Worm (Caenorhabditis elegans): ENCODE measurements around the gene C34E10.9.
A peak's percentile ranks its signal among the peaks of the same experiment; 100 is the strongest.

Gene C34E10.9

ce11 chrIII:5234312-5234711, 28.9 kb downstream of the C34E10.9 start, which contains the start of gene mrps-26:
Gene mrps-26, plus strand, starts transcription at chrIII:5234612.
- no peak for TF ChIP-seq gei-8 (GFP tag; optimal IDR thresholded peaks at IDR 0.05)
- TF ChIP-seq hlh-11 (tag; optimal IDR thresholded peaks at IDR 0.05) = no peak
- TF ChIP-seq madf-9 (GFP tag; conservative IDR thresholded peaks at IDR 0.05) = no peak
- TF ChIP-seq set-16 (GFP tag; IDR thresholded peaks at IDR 0.05) = no peak
- TF ChIP-seq cey-2 (tag; optimal IDR thresholded peaks at IDR 0.05; ENCODE audit: borderline replicate concordance, insufficient read depth) = no peak
- no peak for TF ChIP-seq php-3 (GFP tag; IDR thresholded peaks at IDR 0.05)
- no peak for TF ChIP-seq zag-1 (tag; optimal IDR thresholded peaks at IDR 0.05)
- TF ChIP-seq R02D3.7 (tag; optimal IDR thresholded peaks at IDR 0.05) = no peak
- TF ChIP-seq tag-97 (GFP tag; IDR thresholded peaks at IDR 0.05) = no peak
- TF ChIP-seq nhr-77 (tag; optimal IDR thresholded peaks at IDR 0.05) = no peak
- no peak for TF ChIP-seq lin-1 (GFP tag; IDR thresholded peaks at IDR 0.05)
- TF ChIP-seq lin-29 (GFP tag; IDR thresholded peaks at IDR 0.05) = no peak
- no peak for TF ChIP-seq nhr-48 (tag; optimal IDR thresholded peaks at IDR 0.05)
- TF ChIP-seq nhr-28 (tag; optimal IDR thresholded peaks at IDR 0.05) = no peak
- no peak for TF ChIP-seq F44E2.7 (GFP tag; IDR thresholded peaks at IDR 0.05)
- TF ChIP-seq daf-19 (GFP tag; conservative IDR thresholded peaks at IDR 0.05) = no peak
- TF ChIP-seq unc-130 (GFP tag; optimal IDR thresholded peaks at IDR 0.05) = no peak
- no peak for TF ChIP-seq ctbp-1 (GFP tag; IDR thresholded peaks at IDR 0.05)
- no peak for TF ChIP-seq zfp-2 (tag; optimal IDR thresholded peaks at IDR 0.05)

- TF ChIP-seq nhr-11 (tag; optimal IDR thresholded peaks at IDR 0.05) (no peak), ceh-28 (tag; optimal IDR thresholded peaks at IDR 0.05) (no peak), ztf-7 (tag; optimal IDR thresholded peaks at IDR 0.05) (no peak), mes-2 (tag; optimal IDR thresholded peaks at IDR 0.05; ENCODE audit: poor library complexity, severe bottlenecking) (peak; percentile 58), hlh-11 (tag; optimal IDR thresholded peaks at IDR 0.05) (no peak)
These were observed 30.1 kb downstream of the C34E10.9 start for ce11 chrIII:5233140-5233539.

- TF ChIP-seq gei-8 (GFP tag; optimal IDR thresholded peaks at IDR 0.05) (peak; percentile 79), mes-2 (tag; optimal IDR thresholded peaks at IDR 0.05; ENCODE audit: poor library complexity, severe bottlenecking) (peak; percentile 23), T26A8.4 (GFP tag; IDR thresholded peaks at IDR 0.05) (peak; percentile 65), lim-7 (GFP tag; IDR thresholded peaks at IDR 0.05) (0 out of 2 replicates have a peak, but pooled peaks have one; percentile 60), ceh-20 (GFP tag; IDR thresholded peaks at IDR 0.05) (0 out of 2 replicates have a peak, but pooled peaks have one; percentile 8), F49E8.2 (tag; optimal IDR thresholded peaks at IDR 0.05; ENCODE audit: borderline replicate concordance) (peak; percentile 50), nhr-77 (tag; optimal IDR thresholded peaks at IDR 0.05) (peak; percentile 38), egl-43 (GFP tag; IDR thresholded peaks at IDR 0.05) (peak; percentile 72; the same call in 1 of the 2 replicates), ZK546.5 (tag; optimal IDR thresholded peaks at IDR 0.05) (no peak), lin-15B (tag; optimal IDR thresholded peaks at IDR 0.05) (no peak), Y75B8A.6 (GFP tag; IDR thresholded peaks at IDR 0.05) (peak; percentile 77), lsy-2 (tag; optimal IDR thresholded peaks at IDR 0.05) (peak in 1 of 2 experiments; percentile 54), dve-1 (tag; optimal IDR thresholded peaks at IDR 0.05; ENCODE audit: insufficient read depth) (peak; percentile 61), Y105C5A.15 (GFP tag; IDR thresholded peaks at IDR 0.05) (peak; percentile 76), dmd-6 (GFP tag; IDR thresholded peaks at IDR 0.05) (peak; percentile 29), nhr-10 (tag; optimal IDR thresholded peaks at IDR 0.05) (peak; percentile 44), aha-1 (tag) (peak; percentile 50), unc-130 (GFP tag; optimal IDR thresholded peaks at IDR 0.05) (peak; percentile 45), F44E2.7 (GFP tag; IDR thresholded peaks at IDR 0.05) (0 out of 2 replicates have a peak, but pooled peaks have one; percentile 4), hif-1 (tag; optimal IDR thresholded peaks at IDR 0.05) (peak in 1 of 2 experiments; percentile 3), pqm-1 (tag; optimal IDR thresholded peaks at IDR 0.05) (no peak), D1046.2 (GFP tag; IDR thresholded peaks at IDR 0.05) (peak; percentile 60; the same call in 1 of the 2 replicates), lin-1 (GFP tag; IDR thresholded peaks at IDR 0.05) (0 out of 2 replicates have a peak, but pooled peaks have one; percentile 73), F37D6.2 (tag; optimal IDR thresholded peaks at IDR 0.05) (no peak), ctbp-1 (GFP tag; IDR thresholded peaks at IDR 0.05) (peak; percentile 45; the same call in 1 of the 2 replicates), lin-29 (GFP tag; IDR thresholded peaks at IDR 0.05) (no peak), Y5F2A.4 (GFP tag; optimal IDR thresholded peaks at IDR 0.05) (peak; percentile 47), ama-1 (optimal IDR thresholded peaks at IDR 0.05) (peak; percentile 93), spr-3 (GFP tag; optimal IDR thresholded peaks at IDR 0.05) (peak; percentile 59), mep-1 (tag; optimal IDR thresholded peaks at IDR 0.05) (peak; percentile 47), zfp-3 (GFP tag; conservative IDR thresholded peaks at IDR 0.05) (peak; percentile 88), lin-38 (GFP tag; IDR thresholded peaks at IDR 0.05) (peak; percentile 79)
These were observed 32.8 kb downstream of the C34E10.9 start, which contains the start of gene prmt-5 for ce11 chrIII:5230415-5230814. Gene prmt-5, plus strand, starts transcription at chrIII:5230555.

Measured in whole organism, L4 larva.